Worm (Caenorhabditis elegans) whole organism, L3 larva: ENCODE data around the gene cogc-2.

Experiments used
- R02D3.7 ChIP-seq: fragments of 150-350 bp; optimal IDR thresholded peaks from 2 replicates; lab custom pipeline; 2014; ENCODE audit warnings: missing biosample characterization, missing genetic modification characterization
- aly-2 ChIP-seq: fragments of 150-350 bp; optimal IDR thresholded peaks from 2 replicates; lab custom pipeline; 2014; ENCODE audit warnings: missing biosample characterization, missing genetic modification characterization
- ama-1 ChIP-seq: fragments of 150-350 bp; optimal IDR thresholded peaks from 2 replicates; lab custom pipeline; 2018
- ceh-16 ChIP-seq: sonication (generic microtip); optimal IDR thresholded peaks from 2 replicates; lab custom pipeline; 2017; ENCODE audit warnings: missing biosample characterization, missing genetic modification characterization
- ceh-28 ChIP-seq: fragments of 150-350 bp; optimal IDR thresholded peaks from 2 replicates; lab custom pipeline; 2014; ENCODE audit warnings: missing biosample characterization, missing genetic modification reagents, missing genetic modification characterization
- ceh-82 ChIP-seq: fragments of 150-350 bp; optimal IDR thresholded peaks from 2 replicates; lab custom pipeline; 2014; ENCODE audit warnings: missing biosample characterization, missing genetic modification characterization
- ceh-9 ChIP-seq: sonication (generic microtip); optimal IDR thresholded peaks from 2 replicates; lab custom pipeline; 2018; ENCODE audit warnings: missing biosample characterization, missing genetic modification characterization
- daf-12 ChIP-seq: fragments of 150-350 bp; optimal IDR thresholded peaks from 2 replicates; lab custom pipeline; 2014; ENCODE audit warnings: missing biosample characterization, missing genetic modification reagents, missing genetic modification characterization
- egl-27 ChIP-seq: sonication (generic microtip); optimal IDR thresholded peaks from 4 replicates; lab custom pipeline; 2017; ENCODE audit warnings: missing biosample characterization, missing genetic modification reagents, missing genetic modification characterization
- egl-5 ChIP-seq: fragments of 150-350 bp; optimal IDR thresholded peaks from 2 replicates; lab custom pipeline; 2017; ENCODE audit warnings: missing biosample characterization, missing genetic modification reagents, missing genetic modification characterization, inconsistent platforms
- elt-1 ChIP-seq: fragments of 150-350 bp; optimal IDR thresholded peaks from 2 replicates; lab custom pipeline; 2014; ENCODE audit warnings: missing biosample characterization, missing genetic modification characterization
- elt-2 ChIP-seq: sonication (generic microtip); optimal IDR thresholded peaks from 2 replicates; lab custom pipeline; 2016; ENCODE audit warnings: missing genetic modification reagents, mild to moderate bottlenecking, missing genetic modification characterization, missing compliant biosample characterization
- elt-3 ChIP-seq, 3 experiments: fragments of 150-350 bp in 1 of 3; sonication (generic microtip) in 2 of 3; optimal IDR thresholded peaks; 2 replicates in 2 of 3; 4 replicates in 1 of 3; lab custom pipeline; 2014 to 2017; ENCODE audit warnings: missing biosample characterization in 3 of 3, missing genetic modification characterization in 3 of 3
- eor-1 ChIP-seq, 2 experiments: fragments of 150-350 bp; optimal IDR thresholded peaks; 2 replicates each; lab custom pipeline; 2014 to 2018; ENCODE audit warnings: missing biosample characterization in 2 of 2, missing genetic modification characterization in 2 of 2
- fkh-10 ChIP-seq: sonication (generic microtip); optimal IDR thresholded peaks from 2 replicates; lab custom pipeline; 2017; ENCODE audit warnings: missing biosample characterization, missing genetic modification reagents, missing genetic modification characterization
- fkh-2 ChIP-seq: fragments of 150-350 bp; optimal IDR thresholded peaks from 2 replicates; lab custom pipeline; 2014; ENCODE audit warnings: missing biosample characterization, missing genetic modification reagents, missing genetic modification characterization
- fos-1 ChIP-seq: fragments of 150-350 bp; optimal IDR thresholded peaks from 2 replicates; lab custom pipeline; 2014; ENCODE audit warnings: missing biosample characterization, missing genetic modification characterization
- hmg-11 ChIP-seq: sonication (generic microtip); optimal IDR thresholded peaks from 2 replicates; lab custom pipeline; 2016; ENCODE audit warnings: missing genetic modification characterization, missing compliant biosample characterization
- lin-15B ChIP-seq: fragments of 150-350 bp; optimal IDR thresholded peaks from 2 replicates; lab custom pipeline; 2014; ENCODE audit warnings: missing biosample characterization, missing genetic modification characterization
- lsy-12 ChIP-seq: sonication (generic microtip); optimal IDR thresholded peaks from 2 replicates; lab custom pipeline; 2016; ENCODE audit warnings: mild to moderate bottlenecking, missing genetic modification characterization, missing compliant biosample characterization
- mdl-1 ChIP-seq: fragments of 150-350 bp; optimal IDR thresholded peaks from 2 replicates; lab custom pipeline; 2014; ENCODE audit warnings: missing biosample characterization, missing genetic modification characterization
- mml-1 ChIP-seq: fragments of 150-350 bp; sonication (generic microtip); optimal IDR thresholded peaks from 3 replicates; lab custom pipeline; 2014; ENCODE audit warnings: missing biosample characterization, missing genetic modification characterization
- nfya-1 ChIP-seq: sonication (generic microtip); optimal IDR thresholded peaks from 2 replicates; lab custom pipeline; 2017; ENCODE audit warnings: missing genetic modification characterization, mild to moderate bottlenecking, missing compliant biosample characterization, antibody characterized with exemption, moderate library complexity; ENCODE audit not compliant: insufficient read depth
- nhr-11 ChIP-seq: fragments of 150-350 bp; optimal IDR thresholded peaks from 2 replicates; lab custom pipeline; 2014; ENCODE audit warnings: missing biosample characterization, missing genetic modification characterization
- nhr-12 ChIP-seq: fragments of 150-350 bp; optimal IDR thresholded peaks from 2 replicates; lab custom pipeline; 2014; ENCODE audit warnings: missing biosample characterization, missing genetic modification characterization
- nhr-23 ChIP-seq: fragments of 150-350 bp; optimal IDR thresholded peaks from 2 replicates; lab custom pipeline; 2014; ENCODE audit warnings: missing biosample characterization, missing genetic modification reagents, missing genetic modification characterization
- nhr-237 ChIP-seq: fragments of 150-350 bp; optimal IDR thresholded peaks from 2 replicates; lab custom pipeline; 2014; ENCODE audit warnings: missing biosample characterization, missing genetic modification characterization
- nhr-25 ChIP-seq: sonication (generic microtip); optimal IDR thresholded peaks from 2 replicates; lab custom pipeline; 2017; ENCODE audit warnings: missing biosample characterization, missing genetic modification characterization
- nhr-28 ChIP-seq: fragments of 150-350 bp; optimal IDR thresholded peaks from 2 replicates; lab custom pipeline; 2014; ENCODE audit warnings: missing biosample characterization, missing genetic modification characterization
- nhr-43 ChIP-seq: sonication (generic microtip); optimal IDR thresholded peaks from 2 replicates; lab custom pipeline; 2016; ENCODE audit warnings: mild to moderate bottlenecking, missing genetic modification characterization, missing compliant biosample characterization; ENCODE audit not compliant: poor library complexity, severe bottlenecking
- nhr-67 ChIP-seq: fragments of 150-350 bp; optimal IDR thresholded peaks from 2 replicates; lab custom pipeline; 2014; ENCODE audit warnings: missing biosample characterization, missing genetic modification characterization
- nhr-76 ChIP-seq: fragments of 150-350 bp; sonication (generic microtip); optimal IDR thresholded peaks from 5 replicates; lab custom pipeline; 2014; ENCODE audit warnings: missing biosample characterization, missing genetic modification characterization
- nhr-77 ChIP-seq: fragments of 150-350 bp; optimal IDR thresholded peaks from 2 replicates; lab custom pipeline; 2014; ENCODE audit warnings: missing biosample characterization, missing genetic modification characterization
- pha-4 ChIP-seq: fragments of 150-350 bp; optimal IDR thresholded peaks from 2 replicates; lab custom pipeline; 2014; ENCODE audit warnings: missing biosample characterization, missing genetic modification reagents, missing genetic modification characterization
- pqm-1 ChIP-seq: fragments of 150-350 bp; optimal IDR thresholded peaks from 2 replicates; lab custom pipeline; 2017; ENCODE audit warnings: missing biosample characterization, missing genetic modification characterization, inconsistent platforms
- sea-2 ChIP-seq: fragments of 150-350 bp; sonication (generic microtip); optimal IDR thresholded peaks from 4 replicates; lab custom pipeline; 2014; ENCODE audit warnings: missing biosample characterization, missing genetic modification reagents, missing genetic modification characterization
- skn-1 ChIP-seq: fragments of 150-350 bp; optimal IDR thresholded peaks from 2 replicates; lab custom pipeline; 2014; ENCODE audit warnings: missing biosample characterization, missing genetic modification characterization
- snpc-4 ChIP-seq: fragments of 150-350 bp; optimal IDR thresholded peaks from 2 replicates; lab custom pipeline; 2014; ENCODE audit warnings: missing biosample characterization, missing genetic modification characterization
- tbx-2 ChIP-seq: sonication (generic microtip); optimal IDR thresholded peaks from 2 replicates; lab custom pipeline; 2016; ENCODE audit warnings: mild to moderate bottlenecking, missing genetic modification characterization, missing compliant biosample characterization
- unc-39 ChIP-seq: sonication (generic microtip); optimal IDR thresholded peaks from 4 replicates; lab custom pipeline; 2017; ENCODE audit warnings: missing biosample characterization, missing genetic modification characterization
- unc-62 ChIP-seq: fragments of 150-350 bp; sonication (generic microtip); optimal IDR thresholded peaks from 4 replicates; lab custom pipeline; 2014; ENCODE audit warnings: missing biosample characterization, missing genetic modification reagents, missing genetic modification characterization
- zag-1 ChIP-seq: fragments of 150-350 bp; optimal IDR thresholded peaks from 2 replicates; lab custom pipeline; 2014; ENCODE audit warnings: missing biosample characterization, missing genetic modification characterization
- ztf-11 ChIP-seq: fragments of 150-350 bp; optimal IDR thresholded peaks from 2 replicates; lab custom pipeline; 2014; ENCODE audit warnings: missing biosample characterization, missing genetic modification characterization
- ztf-4 ChIP-seq: fragments of 150-350 bp; optimal IDR thresholded peaks from 2 replicates; lab custom pipeline; 2014; ENCODE audit warnings: missing biosample characterization, missing genetic modification characterization

cogc-2 gene

DNA sequence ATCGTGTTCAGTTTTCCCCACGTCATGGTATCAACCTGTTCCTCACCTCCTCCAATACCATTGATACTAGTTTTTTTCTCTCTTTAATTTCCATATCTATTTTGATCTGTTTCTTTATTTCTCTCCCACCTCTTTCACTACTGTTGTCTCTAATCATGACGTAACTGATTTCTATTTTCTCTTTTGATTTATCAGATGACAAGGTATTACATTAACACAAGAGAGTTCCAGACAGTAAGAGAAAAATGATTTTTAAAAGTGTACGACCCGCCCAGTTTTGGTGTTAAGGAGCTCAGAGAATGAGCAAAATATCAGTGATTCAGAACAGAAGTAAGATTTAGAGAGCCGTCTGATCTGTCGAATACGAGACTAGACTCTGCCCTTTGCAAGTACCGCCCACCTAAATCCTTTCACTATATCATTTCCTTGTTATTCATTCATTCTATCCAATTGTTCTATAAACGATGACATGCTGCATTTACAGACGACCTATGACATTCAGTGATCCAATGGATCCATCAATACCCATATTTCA lies 10.4 kb upstream of the cogc-2 start, which contains the start of gene nhr-105 (continued):
- peak; percentile 55 for TF ChIP-seq nhr-43 (tag; lab: Kevin White, UChicago)
- TF ChIP-seq tbx-2, result no peak
- TF ChIP-seq egl-5 (tag; lab: Kevin White, UChicago), result no peak
- TF ChIP-seq sea-2 (GFP tag; lab: Kevin White, UChicago), result no peak
- no peak for TF ChIP-seq ztf-4
- TF ChIP-seq ceh-9 (tag; lab: Kevin White, UChicago), result no peak
- TF ChIP-seq nhr-28 (tag; lab: Kevin White, UChicago), result no peak
- TF ChIP-seq mml-1 (tag; lab: Kevin White, UChicago), result no peak
- peak; percentile 46 for TF ChIP-seq unc-62 (GFP tag; lab: Kevin White, UChicago)

DNA sequence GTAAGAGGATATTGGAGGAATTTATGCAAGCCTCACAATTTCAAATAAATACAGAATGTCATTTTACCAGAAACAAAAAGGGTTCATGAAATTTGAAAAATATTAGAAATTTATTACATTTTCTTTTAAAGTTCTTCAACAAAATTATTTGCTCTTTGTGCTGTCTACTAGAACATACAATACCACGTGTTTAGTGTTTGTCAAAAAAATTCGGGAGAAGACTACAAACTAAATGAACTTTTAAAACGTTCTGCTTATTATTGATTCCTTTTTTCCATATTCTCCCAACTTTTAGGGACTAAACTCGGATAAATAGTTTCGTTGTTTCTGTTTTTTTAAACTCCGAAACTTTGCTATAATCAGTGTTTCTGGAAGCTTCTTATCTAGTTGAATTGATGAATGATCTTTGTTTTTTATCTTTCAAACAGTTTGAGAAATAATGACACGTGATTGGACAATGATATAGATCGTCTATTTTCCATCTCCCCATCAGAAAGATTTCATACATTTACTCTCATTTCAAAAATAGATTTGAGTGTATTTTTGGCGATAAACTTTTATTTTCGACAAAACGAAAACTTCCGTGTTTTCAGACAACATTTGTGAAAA lies 9.4 kb upstream of the cogc-2 start:
- TF ChIP-seq unc-62 (GFP tag; lab: Kevin White, UChicago) (no peak), nhr-77 (tag; lab: Kevin White, UChicago) (no peak), nhr-28 (tag; lab: Kevin White, UChicago) (no peak), hmg-11 (tag; lab: Kevin White, UChicago) (no peak), nhr-23 (tag; lab: Kevin White, UChicago) (peak; percentile 50), pqm-1 (tag; lab: Kevin White, UChicago) (peak; percentile 19), lsy-12 (tag; lab: Kevin White, UChicago) (peak; percentile 41), ceh-9 (tag; lab: Kevin White, UChicago) (no peak), ceh-82 (no peak), nhr-76 (tag; lab: Kevin White, UChicago) (no peak), nhr-25 (tag; lab: Kevin White, UChicago) (no peak), mml-1 (tag; lab: Kevin White, UChicago) (no peak), sea-2 (GFP tag; lab: Kevin White, UChicago) (no peak), elt-2 (tag; lab: Kevin White, UChicago) (peak; percentile 59), nfya-1 (tag; lab: Kevin White, UChicago) (no peak), unc-39 (tag; lab: Kevin White, UChicago) (no peak), eor-1 (tag; optimal IDR thresholded peaks at IDR 0.05; lab: Kevin White, UChicago) (no peak), pha-4 (tag; lab: Kevin White, UChicago) (peak; percentile 54), egl-27 (tag; lab: Kevin White, UChicago) (no peak), fkh-10 (no peak), nhr-11 (tag; lab: Kevin White, UChicago) (no peak), elt-1 (no peak), skn-1 (tag; lab: Kevin White, UChicago) (no peak)
- TF ChIP-seq, all 47 proteins: peak for 5

DNA sequence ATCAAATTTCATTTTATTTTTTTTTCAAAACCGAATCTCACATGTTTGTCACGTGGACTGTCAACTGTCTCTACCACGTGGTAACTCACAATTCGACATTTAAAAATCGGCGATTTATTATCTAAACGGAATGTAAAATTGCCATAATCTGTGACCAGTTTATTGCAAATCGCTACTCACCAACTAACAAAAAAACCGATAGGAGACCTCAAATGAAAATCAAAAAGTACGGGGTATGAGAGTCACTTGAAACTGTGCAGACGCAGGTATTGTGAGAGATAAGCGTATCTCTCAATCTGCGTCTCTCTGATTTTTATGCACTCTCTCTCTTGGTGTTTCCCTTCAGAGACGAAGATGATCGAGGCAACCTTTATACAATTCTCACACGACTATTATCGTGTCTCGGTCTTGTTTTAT lies 8.4 kb upstream of the cogc-2 start:
- TF ChIP-seq unc-62 (GFP tag; lab: Kevin White, UChicago) (no peak), R02D3.7 (tag; lab: Kevin White, UChicago) (no peak), ceh-28 (peak; percentile 51), unc-39 (tag; lab: Kevin White, UChicago) (no peak), nhr-23 (tag; lab: Kevin White, UChicago) (peak; percentile 69), eor-1 (tag; optimal IDR thresholded peaks at IDR 0.05; lab: Kevin White, UChicago) (peak in 1 of 2 experiments; percentile 4), ceh-82 (no peak), nhr-12 (no peak), mdl-1 (tag; lab: Kevin White, UChicago) (peak; percentile 33), ztf-11 (tag; lab: Kevin White, UChicago) (no peak), ceh-9 (tag; lab: Kevin White, UChicago) (no peak), ama-1 (lab: Kevin White, UChicago) (no peak), egl-27 (tag; lab: Kevin White, UChicago) (no peak), snpc-4 (tag; lab: Kevin White, UChicago) (no peak), ceh-16 (tag; lab: Kevin White, UChicago) (no peak), zag-1 (tag; lab: Kevin White, UChicago) (no peak), aly-2 (tag; lab: Kevin White, UChicago) (no peak), nhr-237 (tag; lab: Kevin White, UChicago) (no peak), fkh-2 (tag; lab: Kevin White, UChicago) (no peak), fos-1 (no peak), elt-3 (tag; optimal IDR thresholded peaks at IDR 0.05; lab: Kevin White, UChicago) (peak in 1 of 3 experiments; percentile 75), nhr-67 (tag; lab: Kevin White, UChicago) (no peak), lin-15B (tag; lab: Kevin White, UChicago) (no peak), nhr-28 (tag; lab: Kevin White, UChicago) (no peak), hmg-11 (tag; lab: Kevin White, UChicago) (peak; percentile 46), nhr-11 (tag; lab: Kevin White, UChicago) (no peak), skn-1 (tag; lab: Kevin White, UChicago) (peak; percentile 57), nfya-1 (tag; lab: Kevin White, UChicago) (peak; percentile 58), tbx-2 (no peak), nhr-43 (tag; lab: Kevin White, UChicago) (peak; percentile 81), elt-2 (tag; lab: Kevin White, UChicago) (peak; percentile 96), nhr-25 (tag; lab: Kevin White, UChicago) (peak; percentile 78), sea-2 (GFP tag; lab: Kevin White, UChicago) (no peak), lsy-12 (tag; lab: Kevin White, UChicago) (peak; percentile 57), nhr-77 (tag; lab: Kevin White, UChicago) (no peak), mml-1 (tag; lab: Kevin White, UChicago) (peak; percentile 68), nhr-76 (tag; lab: Kevin White, UChicago) (peak; percentile 8), elt-1 (peak; percentile 67), daf-12 (no peak)
